Worm (Caenorhabditis elegans): ENCODE data around the gene dnj-17.

- no peak for TF ChIP-seq pes-1 (GFP tag; IDR thresholded peaks at IDR 0.05)
- no peak for TF ChIP-seq aly-1 (tag; optimal IDR thresholded peaks at IDR 0.05)
- TF ChIP-seq hnd-1 (tag; optimal IDR thresholded peaks at IDR 0.05): no peak
- TF ChIP-seq flt-1 (GFP tag; IDR thresholded peaks at IDR 0.05): no peak
- TF ChIP-seq tbx-11 (GFP tag; IDR thresholded peaks at IDR 0.05): no peak
- TF ChIP-seq F13C5.2 (tag; optimal IDR thresholded peaks at IDR 0.05): no peak
- TF ChIP-seq B0310.2 (tag; optimal IDR thresholded peaks at IDR 0.05): no peak
- no peak for TF ChIP-seq ets-7 (tag; optimal IDR thresholded peaks at IDR 0.05)
- no peak for TF ChIP-seq ama-1 (optimal IDR thresholded peaks at IDR 0.05)
- no peak for TF ChIP-seq ceh-13 (GFP tag; optimal IDR thresholded peaks at IDR 0.05)
- TF ChIP-seq hmg-4 (GFP tag; optimal IDR thresholded peaks at IDR 0.05): no peak
- TF ChIP-seq sea-1 (GFP tag; conservative IDR thresholded peaks at IDR 0.05): no peak
- TF ChIP-seq hmbx-1 (tag; optimal IDR thresholded peaks at IDR 0.05): no peak
Observed at ce11 chrIII:13434404-13434803, 41.3 kb upstream of the dnj-17 start, which contains the start of gene F45G2.7.
